Worm (Caenorhabditis elegans): ENCODE results near the gene fmo-2.

The fmo-2 gene

DNA sequence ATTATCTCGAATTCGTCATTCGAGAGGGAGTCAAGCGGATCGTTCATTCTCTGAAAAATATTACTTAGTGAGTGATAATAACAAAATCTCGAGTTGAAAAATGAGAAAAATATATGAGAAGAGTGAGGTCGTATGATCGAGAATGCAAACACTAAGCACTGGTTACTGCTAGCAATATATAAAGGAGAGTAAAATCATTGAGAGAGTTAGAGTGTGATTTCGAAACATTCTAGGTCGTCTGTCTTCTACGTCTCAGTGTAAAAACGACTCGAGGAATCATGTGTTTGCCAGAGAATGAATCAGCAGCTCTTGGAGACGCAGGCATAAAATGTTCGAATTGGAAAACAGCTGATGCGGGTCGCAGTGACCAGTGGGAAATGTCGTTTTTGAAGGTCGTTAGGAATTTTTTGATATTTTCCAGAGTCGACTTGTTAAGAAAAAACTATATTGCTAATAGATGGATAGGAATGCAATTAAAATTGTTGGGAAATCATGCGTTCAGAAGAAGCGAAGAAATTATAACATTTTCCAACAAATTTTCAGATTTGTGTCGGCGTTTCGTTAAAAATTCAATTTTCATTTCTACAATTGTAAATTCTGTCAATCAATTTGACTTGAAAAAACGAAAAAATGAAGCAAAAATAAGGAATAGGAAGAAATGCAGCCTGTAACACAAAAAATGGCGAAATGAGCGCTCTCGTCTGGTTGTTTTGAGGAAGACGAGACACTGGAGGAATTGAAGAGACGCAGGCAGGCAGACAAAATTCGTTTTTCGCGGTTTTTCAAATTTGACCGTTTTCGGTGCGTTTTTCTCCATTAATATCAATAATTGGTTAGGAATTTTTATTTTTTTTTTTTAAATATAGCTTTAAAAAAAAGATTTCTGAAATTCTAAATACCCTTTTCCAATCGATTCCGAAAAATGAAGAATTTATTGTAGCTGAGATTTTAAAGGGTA lies 15.0 kb downstream of the fmo-2 start, which contains the start of gene allo-1:
allo-1 (minus strand) TSS at position 51 of the 958 bp plus-strand sequence.
- TF ChIP-seq unc-62 (GFP tag; optimal IDR thresholded peaks at IDR 0.05), result no peak

DNA sequence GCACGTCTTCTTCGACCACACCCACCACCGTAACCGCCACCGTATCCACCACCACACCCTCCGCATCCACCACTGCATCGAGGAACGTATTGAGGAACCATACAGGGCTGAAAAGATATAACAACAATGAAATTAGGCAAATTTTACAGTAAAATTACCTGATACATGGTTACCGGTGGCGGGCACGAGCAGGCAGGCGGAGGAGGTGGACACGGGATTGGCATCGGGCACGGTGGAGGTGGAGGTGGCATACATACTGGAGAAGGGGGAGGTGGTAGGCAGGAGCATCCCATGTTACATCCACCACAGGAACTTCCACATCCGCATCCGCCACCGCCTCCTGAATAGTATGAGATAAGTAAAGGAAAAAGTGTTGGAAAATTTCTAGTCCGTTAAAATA lies 16.2 kb downstream of the fmo-2 start:
- TF ChIP-seq unc-62 (GFP tag; optimal IDR thresholded peaks at IDR 0.05), result no peak

ce11 chrIV:10699000-10699399 lies 16.7 kb downstream of the fmo-2 start:
- no peak for TF ChIP-seq unc-62 (GFP tag; optimal IDR thresholded peaks at IDR 0.05)

ce11 chrIV:10699660-10700059 lies 17.3 kb downstream of the fmo-2 start, which contains the start of gene R102.11:
R102.11 (minus strand) TSS chrIV:10699760.
- TF ChIP-seq unc-62 (GFP tag; optimal IDR thresholded peaks at IDR 0.05), result no peak

DNA sequence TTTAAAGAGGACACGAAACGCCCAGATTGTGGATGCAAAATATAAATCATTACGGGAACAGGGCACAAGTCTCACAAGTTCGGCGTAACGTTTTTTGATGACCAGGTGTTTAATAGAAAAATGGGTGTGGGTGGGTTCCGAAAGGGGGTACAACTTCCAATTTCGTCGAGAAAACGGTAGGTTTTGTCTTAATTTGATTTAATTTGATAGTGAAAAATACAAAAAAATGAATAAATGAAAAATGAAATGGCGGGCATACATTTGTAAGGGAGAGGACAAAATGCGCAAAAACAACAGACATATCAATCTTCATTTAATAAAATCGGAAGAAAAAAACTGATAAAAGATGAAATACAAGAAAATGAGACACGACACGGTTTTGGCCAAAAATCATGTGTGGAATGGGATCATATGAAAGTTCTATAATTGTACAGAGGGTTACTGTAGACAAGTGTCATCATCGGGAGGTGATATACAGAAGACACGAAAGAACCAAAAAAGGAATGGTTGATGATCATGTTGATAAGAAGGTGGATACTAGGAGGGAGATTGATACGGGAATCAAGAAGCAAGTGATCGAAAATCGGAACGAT lies 19.6 kb downstream of the fmo-2 start:
- TF ChIP-seq unc-62 (GFP tag; optimal IDR thresholded peaks at IDR 0.05), result no peak

DNA sequence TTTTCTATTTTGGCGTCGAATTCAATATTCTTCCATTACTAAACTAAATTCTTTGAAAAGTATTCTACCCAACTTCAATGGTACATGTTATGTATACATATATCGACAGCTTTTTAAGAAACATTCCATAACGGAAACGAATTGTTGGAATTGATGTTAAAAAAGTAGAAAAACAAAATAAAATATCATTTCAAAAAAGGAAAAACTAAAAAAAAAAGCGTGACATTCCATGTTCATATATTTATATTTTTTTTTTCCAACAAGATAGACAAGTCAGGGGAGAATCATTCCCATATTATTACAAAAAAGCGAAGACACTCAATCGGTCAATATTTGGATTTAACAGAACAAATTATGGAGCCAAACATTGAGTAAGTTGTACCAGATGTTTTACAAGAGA lies 22.9 kb downstream of the fmo-2 start, which contains the start of gene R102.10:
R102.10 (plus strand) TSS at position 301 of the 400 bp plus-strand sequence.
- TF ChIP-seq unc-62 (GFP tag; optimal IDR thresholded peaks at IDR 0.05), result no peak

DNA sequence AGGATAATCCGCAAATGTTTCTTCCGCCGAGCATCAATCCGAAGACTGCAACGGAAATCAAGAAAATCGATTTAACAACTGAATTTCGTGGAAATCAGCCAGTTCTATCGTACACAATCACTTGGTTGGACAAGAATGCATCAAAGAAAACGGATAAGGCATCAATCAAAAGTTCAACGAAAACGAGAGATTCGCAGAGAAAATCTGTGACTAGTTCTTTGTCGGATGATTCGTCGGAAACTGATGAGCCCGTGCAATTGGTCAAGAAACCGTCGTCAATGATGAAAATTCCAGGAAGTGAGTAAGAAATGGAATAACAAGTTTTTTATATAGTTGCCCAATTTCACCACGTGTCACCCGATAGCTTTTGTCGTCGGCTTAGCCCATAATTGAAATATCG lies 23.8 kb downstream of the fmo-2 start, which contains the start of gene R102.6:
R102.6 (minus strand) TSS at position 101 of the 400 bp plus-strand sequence.
- no peak for TF ChIP-seq unc-62 (GFP tag; optimal IDR thresholded peaks at IDR 0.05)

- no peak for TF ChIP-seq unc-62 (GFP tag; optimal IDR thresholded peaks at IDR 0.05)
Measured at ce11 chrIV:10711729-10712128, 29.4 kb downstream of the fmo-2 start, which contains the start of gene glb-21. glb-21 (minus strand) TSS chrIV:10711794.

DNA sequence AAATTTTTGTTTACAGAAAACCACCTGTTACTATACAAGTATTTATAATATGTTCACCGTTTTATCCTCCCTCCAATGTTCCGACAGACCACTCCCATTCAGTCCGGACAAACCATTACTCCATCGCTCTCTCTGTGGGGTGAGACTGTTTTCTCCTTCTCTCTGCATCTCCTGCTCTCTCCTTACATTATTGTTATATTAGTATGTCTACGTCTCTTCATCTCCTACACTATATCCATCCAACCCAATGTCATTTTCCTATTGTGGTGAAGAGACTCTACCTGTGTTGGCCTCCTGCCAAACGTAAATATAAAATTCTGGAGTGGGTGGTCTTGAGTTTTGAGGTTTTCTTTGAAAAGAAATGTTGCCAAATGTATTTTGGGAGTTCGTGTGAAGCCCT lies 32.3 kb downstream of the fmo-2 start:
- TF ChIP-seq unc-62 (GFP tag; optimal IDR thresholded peaks at IDR 0.05), result no peak

DNA sequence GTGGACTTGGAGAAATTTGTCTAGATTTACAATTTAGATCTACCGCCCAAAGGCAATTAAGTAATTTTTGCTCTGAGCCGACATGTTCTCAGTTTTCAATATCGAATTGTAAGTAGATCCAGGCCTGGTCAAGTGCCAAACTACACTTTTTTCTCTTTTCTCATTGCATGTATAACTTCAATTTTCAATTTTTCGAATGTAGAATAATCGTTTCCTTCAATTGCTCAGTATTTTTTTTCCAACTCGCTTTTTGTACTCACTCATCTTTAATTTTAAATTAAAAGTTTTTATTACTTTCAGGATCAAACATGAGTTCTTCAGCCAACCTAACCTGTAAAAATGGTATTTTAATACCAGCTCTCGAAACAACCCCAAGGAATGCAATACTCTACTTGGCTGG lies 34.0 kb downstream of the fmo-2 start, which contains the start of gene ncx-3:
ncx-3 (plus strand) TSS at position 301 of the 400 bp plus-strand sequence.
- no peak for TF ChIP-seq unc-62 (GFP tag; optimal IDR thresholded peaks at IDR 0.05)

ce11 chrIV:10718075-10718474 lies 35.8 kb downstream of the fmo-2 start:
- no peak for TF ChIP-seq unc-62 (GFP tag; optimal IDR thresholded peaks at IDR 0.05)

- TF ChIP-seq unc-62 (GFP tag; optimal IDR thresholded peaks at IDR 0.05), result no peak
Measured at ce11 chrIV:10718865-10719264, 36.5 kb downstream of the fmo-2 start.

ce11 chrIV:10727734-10728133 lies 45.4 kb downstream of the fmo-2 start, which contains the start of gene ZC168.2:
ZC168.2 (plus strand) TSS chrIV:10728034.
- no peak for TF ChIP-seq unc-62 (GFP tag; optimal IDR thresholded peaks at IDR 0.05)

All from whole organism, dauer.